Worm (Caenorhabditis elegans): ENCODE measurements around the gene H04J21.4.

H04J21.4 gene

ce11 chrIII:2330389-2330788, 37.9 kb downstream of the H04J21.4 start:
- TF ChIP-seq hlh-30 (tag; optimal IDR thresholded peaks at IDR 0.05; ENCODE audit: insufficient read depth) (no peak), C08G9.2 (tag; optimal IDR thresholded peaks at IDR 0.05) (no peak), hlh-15 (tag; optimal IDR thresholded peaks at IDR 0.05) (no peak), hlh-6 (tag; optimal IDR thresholded peaks at IDR 0.05) (no peak), eyg-1 (tag; optimal IDR thresholded peaks at IDR 0.05) (no peak), pha-2 (tag; optimal IDR thresholded peaks at IDR 0.05) (no peak), pag-3 (tag; optimal IDR thresholded peaks at IDR 0.05; ENCODE audit: borderline replicate concordance) (no peak), pat-9 (tag; optimal IDR thresholded peaks at IDR 0.05) (no peak), ceh-34 (tag; optimal IDR thresholded peaks at IDR 0.05) (no peak)

- TF ChIP-seq npax-4 (tag; optimal IDR thresholded peaks at IDR 0.05): no peak
- TF ChIP-seq ceh-34 (tag; optimal IDR thresholded peaks at IDR 0.05): peak; percentile 7
Measured at ce11 chrIII:2329336-2329735, 39.0 kb downstream of the H04J21.4 start, which contains the start of gene Y54F10BM.12. Y54F10BM.12 (minus strand) TSS chrIII:2329679.

ce11 chrIII:2328612-2329011, 39.7 kb downstream of the H04J21.4 start:
- no peak for TF ChIP-seq lim-6 (tag; optimal IDR thresholded peaks at IDR 0.05)
- no peak for TF ChIP-seq ceh-18 (tag; optimal IDR thresholded peaks at IDR 0.05)
- TF ChIP-seq dmd-4 (tag; optimal IDR thresholded peaks at IDR 0.05; ENCODE audit: borderline replicate concordance): no peak
- TF ChIP-seq pha-4 (tag; optimal IDR thresholded peaks at IDR 0.05): no peak
- TF ChIP-seq F13H6.1 (tag; optimal IDR thresholded peaks at IDR 0.05): no peak
- no peak for TF ChIP-seq mec-3 (tag; optimal IDR thresholded peaks at IDR 0.05; ENCODE audit: borderline replicate concordance)
- TF ChIP-seq ceh-48 (tag; optimal IDR thresholded peaks at IDR 0.05): peak; percentile 60
- TF ChIP-seq pax-1 (tag; optimal IDR thresholded peaks at IDR 0.05): no peak
- no peak for TF ChIP-seq ceh-2 (tag; optimal IDR thresholded peaks at IDR 0.05)

ce11 chrIII:2324703-2325102, 43.6 kb downstream of the H04J21.4 start:
- TF ChIP-seq pqm-1 (tag; optimal IDR thresholded peaks at IDR 0.05) (no peak), pag-3 (tag; optimal IDR thresholded peaks at IDR 0.05; ENCODE audit: borderline replicate concordance) (no peak), sox-2 (GFP tag; IDR thresholded peaks at IDR 0.05) (no peak), pha-2 (tag; optimal IDR thresholded peaks at IDR 0.05) (no peak), T23F11.4 (GFP tag; optimal IDR thresholded peaks at IDR 0.05) (no peak), madf-2 (tag; optimal IDR thresholded peaks at IDR 0.05) (no peak), nfya-1 (tag; optimal IDR thresholded peaks at IDR 0.05) (peak; percentile 89)

All from whole organism, late embryonic.